Worm (Caenorhabditis elegans) whole organism, late embryonic: Measurements from ENCODE around the gene F19G12.3.

ENCODE experiments used
- C08G9.2 ChIP-seq: sonication (generic microtip); optimal IDR thresholded peaks from 2 replicates; lab custom pipeline; 2016; ENCODE audit warnings: mild to moderate bottlenecking, missing genetic modification characterization, moderate library complexity, missing compliant biosample characterization
- C38D4.7 ChIP-seq: fragments of 200-800 bp; sonication (Bioruptor generic); optimal IDR thresholded peaks from 2 replicates; lab custom pipeline; 2018; ENCODE audit warnings: mild to moderate bottlenecking, missing genetic modification characterization, moderate library complexity, missing compliant biosample characterization
- F13H6.1 ChIP-seq: sonication (generic microtip); optimal IDR thresholded peaks from 2 replicates; lab custom pipeline; 2016; ENCODE audit warnings: missing genetic modification characterization, missing compliant biosample characterization
- K09A11.1 ChIP-seq: sonication (generic microtip); optimal IDR thresholded peaks from 2 replicates; lab custom pipeline; 2017; ENCODE audit warnings: antibody characterized with exemption, mild to moderate bottlenecking, missing genetic modification characterization, missing compliant biosample characterization; ENCODE audit not compliant: insufficient read depth
- Y22D7AL.16 ChIP-seq: sonication (generic microtip); optimal IDR thresholded peaks from 2 replicates; lab custom pipeline; 2016; ENCODE audit warnings: missing genetic modification characterization, missing compliant biosample characterization
- ahr-1 ChIP-seq: sonication (generic microtip); optimal IDR thresholded peaks from 2 replicates; lab custom pipeline; 2016; ENCODE audit warnings: missing genetic modification characterization, missing compliant biosample characterization
- ama-1 ChIP-seq: fragments of 150-350 bp; optimal IDR thresholded peaks from 2 replicates; lab custom pipeline; 2014
- ceh-14 ChIP-seq: sonication (generic microtip); optimal IDR thresholded peaks from 2 replicates; lab custom pipeline; 2016; ENCODE audit warnings: missing genotype, missing genetic modification characterization, missing compliant biosample characterization
- ceh-18 ChIP-seq: sonication (generic microtip); optimal IDR thresholded peaks from 2 replicates; lab custom pipeline; 2016; ENCODE audit warnings: missing genetic modification characterization, missing compliant biosample characterization
- ceh-19 ChIP-seq: fragments of 200-800 bp; sonication (Bioruptor generic); optimal IDR thresholded peaks from 2 replicates; lab custom pipeline; 2018; ENCODE audit warnings: mild to moderate bottlenecking, missing genetic modification characterization, missing compliant biosample characterization
- ceh-2 ChIP-seq: sonication (generic microtip); optimal IDR thresholded peaks from 2 replicates; lab custom pipeline; 2016; ENCODE audit warnings: missing genotype, missing genetic modification characterization, missing compliant biosample characterization
- ceh-30 ChIP-seq: fragments of 150-350 bp; optimal IDR thresholded peaks from 2 replicates; lab custom pipeline; 2014; ENCODE audit warnings: missing biosample characterization, missing genetic modification characterization
- ceh-31 ChIP-seq: sonication (generic microtip); optimal IDR thresholded peaks from 2 replicates; lab custom pipeline; 2016; ENCODE audit warnings: missing genetic modification characterization, missing compliant biosample characterization
- ceh-34 ChIP-seq: sonication (generic microtip); optimal IDR thresholded peaks from 2 replicates; lab custom pipeline; 2016; ENCODE audit warnings: mild to moderate bottlenecking, missing genetic modification characterization, missing compliant biosample characterization
- ceh-48 ChIP-seq: sonication (generic microtip); optimal IDR thresholded peaks from 2 replicates; lab custom pipeline; 2016; ENCODE audit warnings: missing genetic modification characterization, inconsistent platforms, missing compliant biosample characterization
- dmd-4 ChIP-seq: sonication (generic microtip); optimal IDR thresholded peaks from 2 replicates; lab custom pipeline; 2016; ENCODE audit warnings: borderline replicate concordance, missing genetic modification characterization, missing compliant biosample characterization
- dve-1 ChIP-seq: sonication (generic microtip); optimal IDR thresholded peaks from 2 replicates; lab custom pipeline; 2017; ENCODE audit warnings: antibody characterized with exemption, mild to moderate bottlenecking, missing genetic modification characterization, missing compliant biosample characterization
- elt-2 ChIP-seq: sonication (generic microtip); optimal IDR thresholded peaks from 2 replicates; lab custom pipeline; 2016; ENCODE audit warnings: missing genetic modification reagents, missing genetic modification characterization, missing compliant biosample characterization
- ets-4 ChIP-seq: sonication (generic microtip); optimal IDR thresholded peaks from 2 replicates; lab custom pipeline; 2016; ENCODE audit warnings: missing genetic modification characterization, missing compliant biosample characterization
- eyg-1 ChIP-seq: sonication (generic microtip); optimal IDR thresholded peaks from 2 replicates; lab custom pipeline; 2016; ENCODE audit warnings: missing genotype, missing genetic modification characterization, missing compliant biosample characterization
- hlh-30 ChIP-seq: sonication (generic microtip); optimal IDR thresholded peaks from 2 replicates; lab custom pipeline; 2017; ENCODE audit warnings: antibody characterized with exemption, missing genetic modification characterization, missing compliant biosample characterization; ENCODE audit not compliant: insufficient read depth
- hlh-6 ChIP-seq: sonication (generic microtip); optimal IDR thresholded peaks from 2 replicates; lab custom pipeline; 2016; ENCODE audit warnings: missing genotype, missing genetic modification characterization, missing compliant biosample characterization
- hlh-8 ChIP-seq: sonication (generic microtip); optimal IDR thresholded peaks from 2 replicates; lab custom pipeline; 2016; ENCODE audit warnings: missing genotype, missing genetic modification characterization, missing compliant biosample characterization
- lim-6 ChIP-seq: sonication (generic microtip); optimal IDR thresholded peaks from 2 replicates; lab custom pipeline; 2016; ENCODE audit warnings: missing genetic modification characterization, missing compliant biosample characterization
- lin-11 ChIP-seq: fragments of 200-800 bp; sonication (Bioruptor generic); optimal IDR thresholded peaks from 2 replicates; lab custom pipeline; 2018; ENCODE audit warnings: mild to moderate bottlenecking, missing genetic modification characterization, missing compliant biosample characterization
- madf-2 ChIP-seq: sonication (generic microtip); optimal IDR thresholded peaks from 2 replicates; lab custom pipeline; 2017; ENCODE audit warnings: missing genetic modification characterization, missing compliant biosample characterization
- mec-3 ChIP-seq: sonication (generic microtip); optimal IDR thresholded peaks from 2 replicates; lab custom pipeline; 2016; ENCODE audit warnings: borderline replicate concordance, missing genetic modification characterization, missing compliant biosample characterization
- nfya-1 ChIP-seq: sonication (generic microtip); optimal IDR thresholded peaks from 2 replicates; lab custom pipeline; 2017; ENCODE audit warnings: missing genetic modification characterization, mild to moderate bottlenecking, missing compliant biosample characterization, antibody characterized with exemption, moderate library complexity
- nhr-11 ChIP-seq: fragments of 150-350 bp; optimal IDR thresholded peaks from 2 replicates; lab custom pipeline; 2014; ENCODE audit warnings: missing biosample characterization, missing genetic modification characterization
- nhr-232 ChIP-seq: sonication (generic microtip); optimal IDR thresholded peaks from 2 replicates; lab custom pipeline; 2016; ENCODE audit warnings: missing genetic modification characterization, missing compliant biosample characterization
- npax-4 ChIP-seq: sonication (generic microtip); optimal IDR thresholded peaks from 2 replicates; lab custom pipeline; 2016; ENCODE audit warnings: missing genetic modification characterization, missing compliant biosample characterization
- odd-2 ChIP-seq: sonication (generic microtip); optimal IDR thresholded peaks from 2 replicates; lab custom pipeline; 2017; ENCODE audit warnings: antibody characterized with exemption, mild to moderate bottlenecking, missing genetic modification characterization, missing compliant biosample characterization
- pax-1 ChIP-seq: fragments of 150-350 bp; optimal IDR thresholded peaks from 2 replicates; lab custom pipeline; 2014; ENCODE audit warnings: missing biosample characterization, missing genetic modification characterization
- pha-2 ChIP-seq: sonication (generic microtip); optimal IDR thresholded peaks from 2 replicates; lab custom pipeline; 2017; ENCODE audit warnings: mild to moderate bottlenecking, missing genetic modification characterization, missing compliant biosample characterization
- pha-4 ChIP-seq: fragments of 150-350 bp; optimal IDR thresholded peaks from 2 replicates; lab custom pipeline; 2018; ENCODE audit warnings: missing biosample characterization, missing genetic modification reagents, missing genetic modification characterization
- pqm-1 ChIP-seq: sonication (generic microtip); optimal IDR thresholded peaks from 2 replicates; lab custom pipeline; 2016; ENCODE audit warnings: missing genetic modification characterization, missing compliant biosample characterization
- pros-1 ChIP-seq: fragments of 150-350 bp; optimal IDR thresholded peaks from 2 replicates; lab custom pipeline; 2014; ENCODE audit warnings: missing biosample characterization, missing genetic modification reagents, missing genetic modification characterization
- ref-2 ChIP-seq: sonication (generic microtip); optimal IDR thresholded peaks from 2 replicates; lab custom pipeline; 2016; ENCODE audit warnings: missing genetic modification characterization, missing compliant biosample characterization
- rnt-1 ChIP-seq: sonication (generic microtip); optimal IDR thresholded peaks from 2 replicates; lab custom pipeline; 2016; ENCODE audit warnings: missing genetic modification characterization, missing compliant biosample characterization
- sdc-2 ChIP-seq: sonication (generic microtip); optimal IDR thresholded peaks from 2 replicates; lab custom pipeline; 2016; ENCODE audit warnings: missing genotype, missing genetic modification characterization, missing compliant biosample characterization
- syd-9 ChIP-seq: sonication (generic microtip); optimal IDR thresholded peaks from 2 replicates; lab custom pipeline; 2016; ENCODE audit warnings: mild to moderate bottlenecking, missing genetic modification characterization, moderate library complexity, missing compliant biosample characterization
- tbx-2 ChIP-seq: sonication (generic microtip); optimal IDR thresholded peaks from 2 replicates; lab custom pipeline; 2016; ENCODE audit warnings: missing genetic modification characterization, missing compliant biosample characterization
- ttx-3 ChIP-seq: sonication (generic microtip); optimal IDR thresholded peaks from 2 replicates; lab custom pipeline; 2016; ENCODE audit warnings: missing genetic modification reagents, missing genetic modification characterization, missing compliant biosample characterization
- unc-42 ChIP-seq: sonication (generic microtip); optimal IDR thresholded peaks from 2 replicates; lab custom pipeline; 2016; ENCODE audit warnings: missing genotype, missing genetic modification characterization, missing compliant biosample characterization
- unc-55 ChIP-seq: sonication (generic microtip); optimal IDR thresholded peaks from 2 replicates; lab custom pipeline; 2017; ENCODE audit warnings: missing biosample characterization, missing genetic modification reagents, missing genetic modification characterization
- unc-86 ChIP-seq: sonication (generic microtip); optimal IDR thresholded peaks from 2 replicates; lab custom pipeline; 2016; ENCODE audit warnings: missing genetic modification characterization, missing compliant biosample characterization
- zip-5 ChIP-seq: sonication (generic microtip); optimal IDR thresholded peaks from 2 replicates; lab custom pipeline; 2016; ENCODE audit warnings: missing genetic modification characterization, missing compliant biosample characterization

Gene F19G12.3

DNA sequence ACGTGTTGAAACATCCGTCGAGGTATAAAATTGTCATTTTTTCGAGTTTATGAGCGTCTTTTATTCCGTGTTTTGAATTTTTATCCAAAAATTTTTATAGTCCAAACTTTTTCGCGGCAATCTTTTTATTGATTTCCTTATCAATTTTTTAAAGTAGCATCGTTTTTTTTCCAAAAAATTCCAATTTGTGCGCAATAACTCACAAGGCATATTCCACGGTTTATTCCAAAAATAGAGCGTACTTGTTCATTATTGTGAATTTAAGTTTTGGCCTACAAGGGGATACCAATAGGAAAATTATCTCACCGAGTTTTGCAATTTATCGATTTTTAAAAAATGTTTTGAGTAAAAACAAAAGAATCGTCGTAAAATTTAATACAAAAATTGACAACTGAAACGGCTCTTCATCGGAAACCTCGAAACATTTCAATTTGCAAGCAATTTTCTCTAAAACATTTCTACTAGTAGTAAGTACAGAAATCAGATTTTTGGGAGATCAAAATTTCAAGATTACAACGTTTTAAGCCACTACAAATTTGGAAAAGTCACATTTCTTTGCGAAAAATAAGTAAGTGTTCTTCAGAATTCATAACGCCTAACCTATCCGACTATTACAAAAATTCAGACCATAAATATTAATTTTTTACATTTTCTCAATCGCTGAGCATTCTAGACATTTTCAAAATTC lies 19.1 kb downstream of the F19G12.3 start:
- TF ChIP-seq nhr-232 (tag; lab: Kevin White, UChicago) (no peak), pha-4 (no peak), Y22D7AL.16 (tag; lab: Kevin White, UChicago) (peak; percentile 3), ceh-48 (tag; lab: Kevin White, UChicago) (no peak), odd-2 (tag; lab: Kevin White, UChicago) (no peak)

DNA sequence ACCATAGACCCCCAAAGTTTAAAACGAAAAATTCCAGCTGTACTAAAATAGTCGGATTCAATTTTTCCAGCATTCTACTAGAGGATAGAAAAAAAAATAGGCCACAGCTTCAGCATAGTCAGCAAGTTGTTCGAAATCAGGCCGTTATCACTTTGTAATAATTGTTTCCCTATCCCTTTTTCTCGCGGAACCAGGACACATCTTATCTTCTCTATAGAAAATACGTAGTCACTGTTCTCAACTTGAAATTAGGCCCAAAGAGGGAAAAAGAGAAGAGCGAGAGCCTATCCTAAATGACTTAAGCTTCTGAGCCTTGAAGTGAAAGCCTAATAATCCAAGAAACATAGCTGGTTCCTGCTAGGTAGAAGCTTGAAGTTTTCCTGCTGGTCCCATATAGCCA lies 21.1 kb downstream of the F19G12.3 start:
- TF ChIP-seq ceh-34 (tag; lab: Kevin White, UChicago) = no peak
- no peak for TF ChIP-seq C38D4.7
- TF ChIP-seq ama-1 (lab: Kevin White, UChicago) = peak; percentile 2

DNA sequence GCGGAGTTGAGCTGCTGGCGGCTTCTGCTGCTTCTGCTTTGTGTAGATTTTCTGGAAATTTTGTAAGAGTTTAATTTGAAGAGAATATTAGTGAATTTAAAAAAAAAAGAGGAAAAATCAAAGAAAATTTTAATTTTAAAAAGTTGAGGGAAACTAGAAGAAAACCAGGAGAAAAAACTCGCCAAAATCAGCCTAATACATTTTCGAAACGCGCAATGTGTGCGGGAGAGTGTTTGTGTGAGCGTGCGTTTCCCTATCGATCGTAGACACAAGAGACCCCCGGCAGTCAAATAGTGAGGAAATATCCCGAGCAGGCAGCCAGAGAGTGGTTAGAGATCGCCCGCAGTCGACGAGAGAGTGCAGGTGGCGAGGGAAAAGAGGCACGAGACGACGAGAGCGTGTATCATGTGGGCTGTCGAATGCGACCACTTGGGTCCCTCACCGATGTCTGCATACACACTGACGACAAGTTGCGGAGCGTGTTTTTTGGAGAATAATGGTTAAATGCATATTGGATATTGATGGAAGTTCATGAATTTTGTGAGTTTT lies 22.1 kb downstream of the F19G12.3 start, which contains the start of gene zfp-3:
Gene zfp-3, minus strand, starts transcription at position 51 of the 549 bp plus-strand sequence.
- TF ChIP-seq syd-9 (tag; lab: Kevin White, UChicago) (peak; percentile 42), ref-2 (peak; percentile 86), dmd-4 (tag; lab: Kevin White, UChicago) (peak; percentile 40), ceh-18 (tag; lab: Kevin White, UChicago) (peak; percentile 92), ttx-3 (tag; lab: Kevin White, UChicago) (no peak), pqm-1 (tag; lab: Kevin White, UChicago) (peak; percentile 67), odd-2 (tag; lab: Kevin White, UChicago) (no peak), C38D4.7 (no peak), sdc-2 (tag; lab: Kevin White, UChicago) (peak; percentile 92), nhr-11 (tag; lab: Kevin White, UChicago) (no peak), ceh-34 (tag; lab: Kevin White, UChicago) (peak; percentile 87), ceh-14 (tag; lab: Kevin White, UChicago) (peak; percentile 64), pax-1 (tag; lab: Kevin White, UChicago) (peak; percentile 53), zip-5 (no peak), K09A11.1 (no peak), pros-1 (tag; lab: Kevin White, UChicago) (peak; percentile 75), nhr-232 (tag; lab: Kevin White, UChicago) (peak; percentile 25), npax-4 (tag; lab: Kevin White, UChicago) (no peak), ahr-1 (tag; lab: Kevin White, UChicago) (no peak), unc-86 (tag; lab: Kevin White, UChicago) (peak; percentile 25), elt-2 (tag; lab: Kevin White, UChicago) (peak; percentile 3), ceh-2 (tag; lab: Kevin White, UChicago) (peak; percentile 23), eyg-1 (tag; lab: Kevin White, UChicago) (no peak), unc-42 (tag; lab: Kevin White, UChicago) (peak; percentile 76), dve-1 (tag; lab: Kevin White, UChicago) (peak; percentile 91), pha-2 (peak; percentile 31), hlh-30 (tag; lab: Kevin White, UChicago) (peak; percentile 98), unc-55 (GFP tag; lab: Kevin White, UChicago) (peak; percentile 67), hlh-8 (tag; lab: Kevin White, UChicago) (peak; percentile 32), mec-3 (no peak), ceh-48 (tag; lab: Kevin White, UChicago) (peak; percentile 83), ceh-31 (tag; lab: Kevin White, UChicago) (peak; percentile 90), rnt-1 (tag; lab: Kevin White, UChicago) (peak; percentile 67), nfya-1 (tag; lab: Kevin White, UChicago) (peak; percentile 95), lin-11 (tag; lab: Kevin White, UChicago) (no peak), ets-4 (tag; lab: Kevin White, UChicago) (peak; percentile 73), madf-2 (peak; percentile 8), ceh-19 (GFP tag; lab: Kevin White, UChicago) (no peak), lim-6 (tag; lab: Kevin White, UChicago) (peak; percentile 29), ceh-30 (tag; lab: Kevin White, UChicago) (peak; percentile 54), ama-1 (lab: Kevin White, UChicago) (peak; percentile 49), hlh-6 (tag; lab: Kevin White, UChicago) (no peak), F13H6.1 (tag; lab: Kevin White, UChicago) (peak; percentile 82), tbx-2 (tag; lab: Kevin White, UChicago) (peak; percentile 79), C08G9.2 (peak; percentile 38)
